Fruit fly (Drosophila melanogaster): ENCODE data around the gene CG3713.

DNA sequence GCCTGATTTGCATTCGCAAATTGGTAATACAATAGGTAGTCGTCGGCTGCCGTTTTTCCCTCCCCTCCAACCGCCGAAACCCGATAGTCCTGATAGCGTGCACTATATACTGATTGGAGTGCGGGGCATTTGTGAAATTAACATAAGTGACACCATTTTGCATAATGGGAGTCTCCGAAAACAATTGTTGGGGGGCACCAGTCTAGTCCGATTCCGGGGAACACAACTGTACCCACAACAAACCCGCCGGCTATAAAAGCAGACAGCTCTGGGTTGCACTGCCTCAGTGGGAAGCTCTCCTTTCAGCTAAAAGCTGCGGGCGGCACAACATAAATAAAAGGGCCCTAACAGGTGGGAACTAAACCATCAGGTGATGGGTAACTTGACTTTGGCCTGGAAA, 15.4 kb upstream of the CG3713 start, which contains the start of gene CG14634:
- TF ChIP-seq Pif1A (GFP tag; optimal IDR thresholded peaks at IDR 0.05), result no peak
- TF ChIP-seq CG32121 (GFP tag; IDR thresholded peaks at IDR 0.05), result no peak
- no peak for TF ChIP-seq gl (tag; optimal IDR thresholded peaks at IDR 0.05)
- TF ChIP-seq CG8159 (tag; optimal IDR thresholded peaks at IDR 0.05), result no peak
- no peak for TF ChIP-seq CG15710 (tag; optimal IDR thresholded peaks at IDR 0.05)
- TF ChIP-seq CG13204 (GFP tag; optimal IDR thresholded peaks at IDR 0.05), result no peak
